Fruit fly (Drosophila melanogaster) whole organism: ENCODE results near the gene CG14961.

Source experiments
- CG8478 ChIP-seq: fragments of >200 bp; optimal IDR thresholded peaks from 2 replicates; lab custom pipeline; 2018; ENCODE audit warnings: inconsistent platforms
- Dll ChIP-seq: fragments of >200 bp; optimal IDR thresholded peaks from 2 replicates; lab custom pipeline; 2017
- EcR ChIP-seq, 2 experiments: fragments of >200 bp; optimal IDR thresholded peaks; 2 replicates each; lab custom pipeline; 2017; ENCODE audit warnings: missing biosample characterization in 2 of 2, missing genetic modification characterization in 2 of 2, missing genetic modification reagents in 2 of 2
- pan ChIP-seq: fragments of >200 bp; optimal IDR thresholded peaks from 2 replicates; lab custom pipeline; 2017
- psq ChIP-seq: fragments of >200 bp; optimal IDR thresholded peaks from 2 replicates; lab custom pipeline; 2017

DNA sequence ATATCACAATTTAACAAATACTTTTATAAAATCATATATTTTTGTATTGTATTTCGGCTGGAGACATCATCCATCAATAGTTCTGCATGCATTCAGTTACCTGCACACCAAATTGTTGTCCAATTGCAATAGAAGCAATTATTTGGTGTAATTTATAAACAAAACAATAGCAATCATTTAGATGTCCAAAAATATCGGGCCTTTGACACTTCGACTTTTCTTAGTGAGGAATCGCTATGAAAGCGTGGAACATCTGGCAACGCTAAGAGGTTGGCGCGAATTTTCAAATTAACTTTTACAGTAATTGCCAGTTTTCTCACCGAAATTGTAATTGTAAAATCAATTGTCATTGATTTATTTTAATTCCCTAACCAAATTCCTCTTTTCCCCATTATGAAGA lies 4.9 kb downstream of the CG14961 start, which contains the start of gene CG14969:
- TF ChIP-seq psq (lab: Kevin White, UChicago), result no peak
- TF ChIP-seq EcR (GFP tag; optimal IDR thresholded peaks at IDR 0.05; lab: Kevin White, UChicago), result no peak
- TF ChIP-seq CG8478 (lab: Kevin White, UChicago), result no peak
- TF ChIP-seq Dll (lab: Kevin White, UChicago), result no peak
- TF ChIP-seq pan (lab: Kevin White, UChicago), result no peak
